Fruit fly (Drosophila melanogaster) whole organism, wandering third instar larva: ENCODE data around the gene CG4645.

Experiments used
- Hr83 ChIP-seq: fragments of 200-300 bp; sonication (Bioruptor generic); optimal IDR thresholded peaks from 2 replicates; lab custom pipeline; 2016; ENCODE audit warnings: missing biosample characterization, mild to moderate bottlenecking, missing genetic modification characterization, moderate library complexity; ENCODE audit not compliant: poor library complexity, severe bottlenecking
- ey ChIP-seq: fragments of 200-800 bp; sonication (Bioruptor generic); optimal IDR thresholded peaks from 2 replicates; lab custom pipeline; 2016; ENCODE audit warnings: missing biosample characterization, missing genetic modification characterization
- h ChIP-seq: fragments of 200-800 bp; sonication (Bioruptor generic); optimal IDR thresholded peaks from 3 replicates; lab custom pipeline; 2016; ENCODE audit warnings: missing biosample characterization, mild to moderate bottlenecking, missing genetic modification characterization
- psq ChIP-seq: fragments of 200-800 bp; sonication (Bioruptor generic); optimal IDR thresholded peaks from 3 replicates; lab custom pipeline; 2017; ENCODE audit warnings: missing biosample characterization, mild to moderate bottlenecking, missing genetic modification characterization, moderate library complexity
- usp ChIP-seq: fragments of >200 bp; optimal IDR thresholded peaks from 2 replicates; lab custom pipeline; 2017; ENCODE audit warnings: missing biosample characterization, missing genetic modification characterization

DNA sequence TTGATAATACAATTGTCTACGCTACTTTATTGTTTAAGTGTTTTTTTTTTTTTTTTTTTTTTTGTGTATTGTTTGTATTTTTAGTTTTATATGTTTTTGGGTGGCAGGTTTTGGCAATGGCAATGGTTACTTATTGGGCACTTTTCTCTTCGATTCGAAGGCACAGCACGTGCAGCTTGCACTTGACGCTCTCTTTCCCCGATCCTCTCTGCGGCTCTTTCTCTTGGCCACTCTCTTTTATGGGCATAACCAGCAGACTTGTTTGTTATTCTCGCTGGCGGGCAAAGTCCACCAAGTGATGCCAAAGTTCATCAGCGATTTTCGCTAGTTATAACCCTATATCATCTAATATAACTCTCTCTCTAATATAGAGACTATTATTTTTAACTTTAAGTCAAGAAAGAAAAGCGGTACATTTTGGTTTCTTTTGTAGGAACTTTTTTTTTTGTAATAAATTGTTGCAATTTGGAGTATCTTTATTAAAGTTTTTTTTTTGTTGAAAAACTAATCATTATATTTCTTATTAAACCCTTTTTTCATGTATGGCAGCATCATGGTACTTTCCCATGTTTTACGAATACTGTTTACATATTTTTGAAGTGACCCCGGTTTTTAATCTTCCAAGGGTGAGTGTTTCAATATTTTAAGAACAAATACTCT lies 19.5 kb upstream of the CG4645 start:
- TF ChIP-seq Hr83 (no peak), h (GFP tag; lab: Kevin White, UChicago) (no peak), psq (GFP tag; lab: Kevin White, UChicago) (no peak), ey (GFP tag; lab: Kevin White, UChicago) (no peak), usp (GFP tag; lab: Kevin White, UChicago) (no peak)
